Fruit fly (Drosophila melanogaster) whole organism, pupa: ENCODE data around the gene Sr-CIV.

Source experiments
- CG12605 ChIP-seq: fragments of 200-800 bp; sonication (Bioruptor generic); IDR thresholded peaks from 2 replicates; pipeline ENCODE4 v1.3.6; 2022; ENCODE audit warnings: missing biosample characterization, missing genetic modification characterization
- CG17806 ChIP-seq: fragments of 200-800 bp; sonication (Bioruptor generic); optimal IDR thresholded peaks from 2 replicates; lab custom pipeline; 2018; ENCODE audit warnings: missing biosample characterization, mild to moderate bottlenecking, missing genetic modification characterization, moderate library complexity
- CG32121 ChIP-seq: fragments of 200-800 bp; sonication (Bioruptor generic); IDR thresholded peaks from 2 replicates; pipeline ENCODE4 v1.3.6; 2022; ENCODE audit warnings: missing biosample characterization, missing genetic modification characterization
- CG34367 ChIP-seq: fragments of 200-800 bp; sonication (Bioruptor generic); optimal IDR thresholded peaks from 2 replicates; lab custom pipeline; 2018; ENCODE audit warnings: missing biosample characterization, mild to moderate bottlenecking, missing genetic modification characterization
- CG8301 ChIP-seq: fragments of 200-800 bp; sonication (Bioruptor generic); optimal IDR thresholded peaks from 2 replicates; lab custom pipeline; 2018; ENCODE audit warnings: missing biosample characterization, mild to moderate bottlenecking, missing genetic modification characterization
- CG9948 ChIP-seq: fragments of 200-800 bp; sonication (Bioruptor generic); optimal IDR thresholded peaks from 2 replicates; lab custom pipeline; 2018; ENCODE audit warnings: missing biosample characterization, mild to moderate bottlenecking, missing genetic modification characterization, moderate library complexity
- Snoo ChIP-seq: fragments of 200-800 bp; sonication (Bioruptor generic); optimal IDR thresholded peaks from 3 replicates; lab custom pipeline; 2017; ENCODE audit warnings: missing biosample characterization, mild to moderate bottlenecking, missing genetic modification characterization, inconsistent platforms

dm6 chr2L:3547512-3547911 is 23.7 kb upstream of the Sr-CIV start:
- no peak for TF ChIP-seq Snoo (tag; lab: Kevin White, UChicago)
- no peak for TF ChIP-seq CG8301 (tag; lab: Kevin White, UChicago)
- TF ChIP-seq CG34367 (tag; lab: Kevin White, UChicago) = no peak
- TF ChIP-seq CG9948 = no peak
- TF ChIP-seq CG12605 (GFP tag; lab: Robert Waterston, UW) = no peak
- TF ChIP-seq CG32121 (GFP tag; lab: Robert Waterston, UW) = no peak
- TF ChIP-seq CG17806 (tag; lab: Kevin White, UChicago) = no peak
